Worm (Caenorhabditis elegans): ENCODE results near the gene C50B6.3.

DNA sequence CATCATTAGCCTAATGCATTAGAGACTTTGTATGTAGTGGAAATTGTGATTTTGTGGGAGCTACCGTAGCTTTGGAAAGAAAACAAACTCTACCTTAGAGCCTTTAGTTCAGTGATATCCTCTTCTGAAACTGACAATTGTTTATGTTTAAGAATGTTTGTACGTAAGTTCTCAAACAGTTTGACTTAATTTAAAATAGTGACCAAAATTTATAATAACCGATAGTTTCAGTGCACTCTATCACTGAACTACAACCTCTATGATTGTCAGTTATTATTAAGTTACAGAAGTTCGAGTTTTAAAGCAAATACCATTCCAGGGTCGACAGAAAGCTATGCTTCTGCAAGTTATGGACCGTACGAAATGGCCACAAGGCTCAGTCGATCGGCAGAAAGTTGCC lies 4.8 kb upstream of the C50B6.3 start, which contains the start of gene C50B6.1:
- TF ChIP-seq nhr-12 (tag; optimal IDR thresholded peaks at IDR 0.05) (no peak), unc-62 (GFP tag; optimal IDR thresholded peaks at IDR 0.05) (no peak), nhr-237 (tag; optimal IDR thresholded peaks at IDR 0.05) (no peak), egl-27 (tag; optimal IDR thresholded peaks at IDR 0.05) (no peak), snpc-4 (tag; optimal IDR thresholded peaks at IDR 0.05) (no peak), nhr-11 (tag; optimal IDR thresholded peaks at IDR 0.05) (no peak), nhr-76 (tag; optimal IDR thresholded peaks at IDR 0.05) (no peak), elt-2 (tag; optimal IDR thresholded peaks at IDR 0.05) (no peak), lin-39 (tag; optimal IDR thresholded peaks at IDR 0.05) (no peak), nhr-77 (tag; optimal IDR thresholded peaks at IDR 0.05) (no peak), unc-39 (tag; optimal IDR thresholded peaks at IDR 0.05) (no peak), ceh-9 (tag; optimal IDR thresholded peaks at IDR 0.05) (no peak), ceh-28 (tag; optimal IDR thresholded peaks at IDR 0.05) (no peak)
